Fruit fly (Drosophila melanogaster): ENCODE data around the gene CG7512.

The CG7512 gene

DNA sequence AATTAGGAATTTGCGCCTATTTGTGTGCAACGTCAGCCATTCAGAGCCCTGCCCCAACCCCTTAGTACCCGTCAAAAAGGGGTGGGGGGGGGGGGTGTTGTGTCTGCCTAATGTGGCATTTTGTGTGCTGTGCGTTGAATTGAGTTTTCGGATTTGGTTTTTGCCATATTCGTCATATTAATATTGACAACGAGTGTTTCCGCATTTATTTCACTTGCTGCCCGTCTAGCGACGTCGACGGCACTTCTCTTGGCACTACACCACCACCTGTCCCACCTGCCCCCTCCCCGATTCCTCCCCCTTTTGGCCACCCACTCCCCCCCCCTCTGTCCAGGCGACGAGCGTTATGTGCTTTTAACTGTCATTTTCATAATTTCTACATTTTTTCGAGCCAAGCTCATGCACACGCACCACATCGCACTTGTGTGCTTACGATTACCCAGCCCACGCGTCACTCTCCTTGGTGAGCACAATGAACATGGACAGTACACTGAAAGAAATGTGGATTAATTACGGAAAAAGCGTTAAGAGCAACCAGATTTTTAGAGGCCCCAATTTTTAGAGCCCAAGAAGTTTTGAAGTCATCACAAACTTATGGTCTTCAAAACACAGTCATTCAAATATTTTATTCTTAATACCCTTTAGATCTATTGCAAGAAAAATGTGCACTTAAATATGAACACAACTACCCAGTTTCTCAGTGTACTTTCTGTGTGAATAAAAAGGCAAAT, 2.0 kb downstream of the CG7512 start:
- TF ChIP-seq vri (GFP tag; optimal IDR thresholded peaks at IDR 0.05) (no peak), CG34406 (GFP tag; optimal IDR thresholded peaks at IDR 0.05) (no peak), CG11902 (GFP tag; optimal IDR thresholded peaks at IDR 0.05) (no peak), CG11294 (GFP tag; IDR thresholded peaks at IDR 0.05) (no peak), Eip93F (GFP tag; optimal IDR thresholded peaks at IDR 0.05) (no peak), Eip75B (GFP tag; optimal IDR thresholded peaks at IDR 0.05) (peak; percentile 19), net (GFP tag; optimal IDR thresholded peaks at IDR 0.05) (no peak), Hr38 (GFP tag; optimal IDR thresholded peaks at IDR 0.05) (no peak), esn (GFP tag; optimal IDR thresholded peaks at IDR 0.05) (peak; percentile 54), CG8119 (GFP tag; IDR thresholded peaks at IDR 0.05) (no peak), Gug (GFP tag; IDR thresholded peaks at IDR 0.05) (no peak), Eip78C (GFP tag) (peak; percentile 50), CG6854 (GFP tag; optimal IDR thresholded peaks at IDR 0.05) (no peak), salr (GFP tag; optimal IDR thresholded peaks at IDR 0.05) (no peak), spab (GFP tag; optimal IDR thresholded peaks at IDR 0.05) (no peak), CG11762 (GFP tag; optimal IDR thresholded peaks at IDR 0.05; ENCODE audit: insufficient read depth) (no peak), CG15336 (GFP tag; IDR thresholded peaks at IDR 0.05) (no peak), topi (GFP tag; optimal IDR thresholded peaks at IDR 0.05) (peak; percentile 24), dsx (GFP tag; optimal IDR thresholded peaks at IDR 0.05; ENCODE audit: poor library complexity, severe bottlenecking) (no peak), fkh (GFP tag; optimal IDR thresholded peaks at IDR 0.05) (no peak), Sox14 (GFP tag; optimal IDR thresholded peaks at IDR 0.05) (peak; percentile 17), ss (GFP tag; optimal IDR thresholded peaks at IDR 0.05) (no peak), cyc (GFP tag; optimal IDR thresholded peaks at IDR 0.05) (peak; percentile 12), CG4318 (GFP tag; optimal IDR thresholded peaks at IDR 0.05) (no peak), Blimp-1 (GFP tag; optimal IDR thresholded peaks at IDR 0.05) (no peak), CG7368 (GFP tag; optimal IDR thresholded peaks at IDR 0.05) (no peak), CG6792 (GFP tag; optimal IDR thresholded peaks at IDR 0.05) (no peak), CG10631 (GFP tag; optimal IDR thresholded peaks at IDR 0.05) (no peak), CG6276 (GFP tag; optimal IDR thresholded peaks at IDR 0.05) (no peak), eg (GFP tag; IDR thresholded peaks at IDR 0.05) (no peak), CG32006 (GFP tag; optimal IDR thresholded peaks at IDR 0.05) (no peak), fd59A (GFP tag; optimal IDR thresholded peaks at IDR 0.05) (no peak), Hr39 (GFP tag; optimal IDR thresholded peaks at IDR 0.05) (peak; percentile 24), pdm3 (GFP tag; optimal IDR thresholded peaks at IDR 0.05) (no peak), CG8319 (GFP tag; optimal IDR thresholded peaks at IDR 0.05) (no peak), svp (GFP tag) (peak; percentile 31), CG1621 (tag; optimal IDR thresholded peaks at IDR 0.05) (no peak), Sox102F (GFP tag; optimal IDR thresholded peaks at IDR 0.05) (no peak), Ets96B (tag; optimal IDR thresholded peaks at IDR 0.05) (no peak), CG31627 (GFP tag; optimal IDR thresholded peaks at IDR 0.05) (peak; percentile 16), dac (GFP tag; optimal IDR thresholded peaks at IDR 0.05) (no peak), fd85E (GFP tag; optimal IDR thresholded peaks at IDR 0.05) (no peak), CG3919 (GFP tag; optimal IDR thresholded peaks at IDR 0.05) (peak; percentile 11), CG3032 (tag; optimal IDR thresholded peaks at IDR 0.05) (no peak), CG6163 (GFP tag; IDR thresholded peaks at IDR 0.05) (0 out of 3 replicates have a peak, but pooled peaks have one; percentile 13), OdsH (GFP tag; optimal IDR thresholded peaks at IDR 0.05) (no peak), lz (GFP tag; optimal IDR thresholded peaks at IDR 0.05) (peak; percentile 30), achi (GFP tag; optimal IDR thresholded peaks at IDR 0.05) (no peak), acj6 (GFP tag; optimal IDR thresholded peaks at IDR 0.05) (no peak), CG8632 (GFP tag; optimal IDR thresholded peaks at IDR 0.05) (no peak), Ets21C (GFP tag; optimal IDR thresholded peaks at IDR 0.05) (peak; percentile 9), Smox (GFP tag; optimal IDR thresholded peaks at IDR 0.05) (peak; percentile 31)

Measured in whole organism, prepupa.